Worm (Caenorhabditis elegans): ENCODE data around the gene taf-11.1.

ce11 chrX:4248949-4249348 is 6.0 kb upstream of the taf-11.1 start, which contains the start of gene hlh-13:
- TF ChIP-seq elt-3 (tag; optimal IDR thresholded peaks at IDR 0.05), result no peak
- no peak for TF ChIP-seq lin-15B (tag; optimal IDR thresholded peaks at IDR 0.05)
- no peak for TF ChIP-seq lsy-2 (tag; optimal IDR thresholded peaks at IDR 0.05)
- no peak for TF ChIP-seq nhr-12 (tag; optimal IDR thresholded peaks at IDR 0.05)

Measured in whole organism, L1 larva.